Fruit fly (Drosophila melanogaster) Kc167 (cell line): Measurements from ENCODE around the gene sr.

Experiments used
- Myc ChIP-seq: fragments of >200 bp; optimal IDR thresholded peaks from 2 replicates; lab custom pipeline; 2017; ENCODE audit warnings: missing external identifiers
- Sin3A ChIP-seq: fragments of >200 bp; optimal IDR thresholded peaks from 2 replicates; lab custom pipeline; 2018; ENCODE audit warnings: missing external identifiers
- h ChIP-seq: fragments of >200 bp; optimal IDR thresholded peaks from 3 replicates; lab custom pipeline; 2018; ENCODE audit warnings: missing external identifiers
- insv ChIP-seq: fragments of >200 bp; optimal IDR thresholded peaks from 3 replicates; lab custom pipeline; 2018; ENCODE audit warnings: missing external identifiers
- psq ChIP-seq: fragments of >200 bp; optimal IDR thresholded peaks from 2 replicates; lab custom pipeline; 2017; ENCODE audit warnings: missing external identifiers
- ttk ChIP-seq: sonication (Bioruptor generic); optimal IDR thresholded peaks from 2 replicates; lab custom pipeline; 2017; ENCODE audit warnings: missing external identifiers

Gene sr

dm6 chr3R:18157459-18157858, 66.9 kb downstream of the sr start:
- TF ChIP-seq h (lab: Kevin White, UChicago) (no peak), insv (lab: Kevin White, UChicago) (no peak), Myc (no peak), ttk (lab: Kevin White, UChicago) (no peak), Sin3A (lab: Kevin White, UChicago) (no peak), psq (no peak)

dm6 chr3R:18158401-18158800, 67.8 kb downstream of the sr start, which contains the start of gene CG14315:
TSS of gene CG14315 (plus strand) at chr3R:18158701.
- TF ChIP-seq Sin3A (lab: Kevin White, UChicago) (no peak), ttk (lab: Kevin White, UChicago) (no peak), insv (lab: Kevin White, UChicago) (no peak), psq (no peak), Myc (no peak), h (lab: Kevin White, UChicago) (no peak)

dm6 chr3R:18160165-18160814, 69.7 kb downstream of the sr start:
- TF ChIP-seq ttk (lab: Kevin White, UChicago) (no peak), h (lab: Kevin White, UChicago) (no peak), Myc (no peak), Sin3A (lab: Kevin White, UChicago) (no peak), psq (no peak), insv (lab: Kevin White, UChicago) (no peak)

dm6 chr3R:18164052-18164722, 73.6 kb downstream of the sr start, which contains the start of the genes CG7218 and Cbp20:
TSS of gene CG7218 (minus strand) at chr3R:18164397.
TSS of gene Cbp20 (plus strand) at chr3R:18164661.
- TF ChIP-seq psq (no peak), Sin3A (lab: Kevin White, UChicago) (no peak), insv (lab: Kevin White, UChicago) (no peak)

DNA sequence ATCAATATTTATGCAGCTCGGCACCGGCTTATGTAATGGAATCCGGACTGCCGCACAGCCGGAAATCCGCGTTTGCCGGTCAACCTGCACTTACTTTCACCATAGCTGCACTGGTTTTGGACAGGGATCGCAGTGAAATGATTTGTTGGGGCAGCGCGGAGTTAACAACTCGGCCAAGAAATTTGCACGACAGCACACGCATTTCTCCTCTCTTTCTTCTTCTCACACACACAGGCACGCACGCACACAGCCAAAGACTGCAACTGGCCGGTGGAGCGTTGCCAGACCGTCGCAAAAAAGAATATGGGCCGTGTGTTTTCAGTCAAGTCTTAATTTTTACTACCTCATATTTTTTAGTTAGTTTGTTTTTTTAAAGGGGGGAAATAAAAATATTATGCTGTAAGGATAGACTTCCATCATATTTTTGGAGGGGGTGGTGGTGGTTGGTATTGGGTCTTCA, 75.7 kb downstream of the sr start:
- TF ChIP-seq Myc (no peak), ttk (lab: Kevin White, UChicago) (no peak), h (lab: Kevin White, UChicago) (no peak), psq (no peak), insv (lab: Kevin White, UChicago) (no peak), Sin3A (lab: Kevin White, UChicago) (no peak)

DNA sequence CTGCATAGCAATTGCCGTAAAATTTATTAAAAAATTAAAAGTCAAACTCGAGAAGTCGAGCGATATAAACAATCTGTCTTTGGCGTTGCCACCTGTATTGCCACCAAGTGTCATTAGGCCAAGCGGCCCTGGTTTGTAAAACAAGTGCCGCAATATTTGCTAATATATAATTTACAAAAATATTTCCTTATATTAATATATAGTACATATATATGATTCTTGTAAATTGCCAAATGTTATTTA, 76.5 kb downstream of the sr start, which contains the start of the genes CG7215 and Prx5:
Gene CG7215 (minus strand): TSS at position 101 of the 243 bp plus-strand sequence.
Gene Prx5 (minus strand): TSS at position 101 of the 243 bp plus-strand sequence.
- TF ChIP-seq Sin3A (lab: Kevin White, UChicago) (no peak), Myc (no peak), psq (no peak), h (lab: Kevin White, UChicago) (no peak), ttk (lab: Kevin White, UChicago) (no peak), insv (lab: Kevin White, UChicago) (no peak)

dm6 chr3R:18167416-18168237, 77.0 kb downstream of the sr start, which contains the start of gene wrd:
TSS of gene wrd (plus strand) at chr3R:18167757.
- TF ChIP-seq ttk (lab: Kevin White, UChicago) (no peak), Myc (no peak), psq (no peak), insv (lab: Kevin White, UChicago) (no peak)

- TF ChIP-seq psq = no peak
- TF ChIP-seq Sin3A (lab: Kevin White, UChicago) = no peak
- no peak for TF ChIP-seq h (lab: Kevin White, UChicago)
- TF ChIP-seq ttk (lab: Kevin White, UChicago) = no peak
- TF ChIP-seq Myc = no peak
Observed at dm6 chr3R:18168398-18168797, 77.8 kb downstream of the sr start.

DNA sequence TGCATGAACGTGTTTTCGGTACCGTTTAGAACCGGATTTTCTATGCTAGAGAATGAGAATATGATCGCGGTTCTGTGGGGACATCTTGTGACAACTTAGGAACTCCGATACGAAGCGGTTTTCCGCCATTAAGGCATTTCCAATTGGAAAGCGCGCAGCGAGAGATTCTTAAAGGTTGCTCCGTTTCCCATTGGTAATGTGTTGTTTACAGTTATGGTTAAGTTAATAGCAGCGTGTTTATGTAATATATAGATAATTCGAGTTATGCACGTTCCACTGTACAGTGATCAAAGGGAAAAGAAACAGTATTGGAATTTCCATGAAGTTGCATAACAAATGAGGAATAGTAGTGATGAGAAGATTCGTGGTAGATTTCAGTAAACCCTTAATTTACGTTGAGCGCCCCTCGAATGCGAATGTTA, 78.3 kb downstream of the sr start:
- TF ChIP-seq ttk (lab: Kevin White, UChicago) (no peak), psq (no peak), Sin3A (lab: Kevin White, UChicago) (no peak), insv (lab: Kevin White, UChicago) (no peak), h (lab: Kevin White, UChicago) (no peak), Myc (no peak)

DNA sequence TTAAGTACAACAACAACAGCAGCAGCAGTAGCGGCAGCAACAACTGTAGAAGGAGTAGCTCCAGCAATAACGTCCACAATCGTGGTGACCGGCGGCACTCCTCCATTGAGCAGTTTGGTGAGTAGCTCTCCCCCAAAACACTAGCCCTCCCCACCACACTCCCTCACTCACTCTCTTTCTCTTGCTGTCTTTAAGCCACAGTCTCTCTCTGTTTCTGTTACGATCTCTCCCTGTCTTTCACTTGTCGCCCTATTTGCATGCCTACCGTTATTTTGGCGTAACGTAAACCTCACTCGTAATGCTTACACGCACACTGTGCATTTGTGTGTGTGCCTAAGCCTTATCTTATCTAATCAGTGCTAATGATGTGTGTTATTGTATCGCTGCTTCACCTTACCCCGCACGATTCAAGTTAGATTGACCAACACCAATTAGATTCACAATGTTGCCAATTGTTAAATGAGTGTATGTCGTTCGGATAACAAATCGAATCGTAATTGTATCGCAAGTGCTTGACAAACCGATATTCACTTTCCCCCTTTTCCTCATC, 79.5 kb downstream of the sr start:
- TF ChIP-seq Myc (no peak), h (lab: Kevin White, UChicago) (no peak), psq (no peak), insv (lab: Kevin White, UChicago) (no peak), ttk (lab: Kevin White, UChicago) (no peak), Sin3A (lab: Kevin White, UChicago) (no peak)

dm6 chr3R:18171983-18172967, 81.7 kb downstream of the sr start:
- TF ChIP-seq ttk (lab: Kevin White, UChicago) (no peak), h (lab: Kevin White, UChicago) (no peak), Sin3A (lab: Kevin White, UChicago) (no peak), Myc (no peak), insv (lab: Kevin White, UChicago) (no peak), psq (no peak)
